Worm (Caenorhabditis elegans): ENCODE results near the gene srb-13.

ce11 chrII:5163283-5163682 is 5.9 kb upstream of the srb-13 start, which contains the start of gene srb-5:
- TF ChIP-seq cog-1 (tag; optimal IDR thresholded peaks at IDR 0.05) = no peak
- no peak for TF ChIP-seq ref-1 (GFP tag; conservative IDR thresholded peaks at IDR 0.05)
- TF ChIP-seq tab-1 (GFP tag; IDR thresholded peaks at IDR 0.05) = no peak
- TF ChIP-seq T22C8.4 (GFP tag; IDR thresholded peaks at IDR 0.05) = no peak
- TF ChIP-seq ztf-29 (GFP tag; IDR thresholded peaks at IDR 0.05) = no peak
- no peak for TF ChIP-seq flt-1 (GFP tag; IDR thresholded peaks at IDR 0.05)
- no peak for TF ChIP-seq klf-2 (GFP tag; conservative IDR thresholded peaks at IDR 0.05)
